Worm (Caenorhabditis elegans) whole organism, L1 larva: ENCODE measurements around the gene bra-1.

Source experiments
- C04F5.9 ChIP-seq: sonication (generic microtip); optimal IDR thresholded peaks from 2 replicates; lab custom pipeline; 2016; ENCODE audit warnings: missing genetic modification characterization, missing compliant biosample characterization
- F16B12.6 ChIP-seq: fragments of 150-350 bp; optimal IDR thresholded peaks from 2 replicates; lab custom pipeline; 2014; ENCODE audit warnings: missing biosample characterization, missing genetic modification characterization
- Y116A8C.19 ChIP-seq: sonication (generic microtip); optimal IDR thresholded peaks from 2 replicates; lab custom pipeline; 2016; ENCODE audit warnings: missing compliant biosample characterization, missing genetic modification characterization, borderline replicate concordance
- alr-1 ChIP-seq: fragments of 200-800 bp; sonication (Bioruptor generic); optimal IDR thresholded peaks from 2 replicates; lab custom pipeline; 2018; ENCODE audit warnings: borderline replicate concordance, mild to moderate bottlenecking, missing genetic modification characterization, missing compliant biosample characterization
- aly-2 ChIP-seq: fragments of 150-350 bp; optimal IDR thresholded peaks from 2 replicates; lab custom pipeline; 2014; ENCODE audit warnings: missing biosample characterization, missing genetic modification characterization
- ama-1 ChIP-seq: fragments of 150-350 bp; optimal IDR thresholded peaks from 2 replicates; lab custom pipeline; 2014
- ceh-88 ChIP-seq: fragments of 200-800 bp; sonication (Bioruptor generic); IDR thresholded peaks from 2 replicates; pipeline ENCODE4 v1.3.6; 2022; ENCODE audit warnings: missing genetic modification characterization, missing compliant biosample characterization
- dsc-1 ChIP-seq: sonication (generic microtip); optimal IDR thresholded peaks from 2 replicates; lab custom pipeline; 2016; ENCODE audit warnings: mild to moderate bottlenecking, missing genetic modification characterization, missing compliant biosample characterization
- efl-1 ChIP-seq, 4 experiments: fragments of 150-350 bp; optimal IDR thresholded peaks in 3 of 4; peaks in 1 of 4; 1 replicate in 1 of 4; 2 replicates in 3 of 4; lab custom pipeline; 2014; ENCODE audit warnings: missing biosample characterization in 2 of 4, missing genetic modification characterization in 2 of 4, missing genetic modification reagents in 2 of 4
- egl-13 ChIP-seq: sonication (generic microtip); optimal IDR thresholded peaks from 2 replicates; lab custom pipeline; 2016; ENCODE audit warnings: missing genotype, missing genetic modification reagents, missing genetic modification characterization, missing compliant biosample characterization
- egl-27 ChIP-seq, 2 experiments: fragments of 150-350 bp in 1 of 2; sonication (generic microtip); optimal IDR thresholded peaks; 3 replicates each; lab custom pipeline; 2017 to 2018; ENCODE audit warnings: missing biosample characterization in 2 of 2, missing genetic modification characterization in 2 of 2, missing genetic modification reagents in 2 of 2
- elt-3 ChIP-seq, 6 experiments: fragments of 150-350 bp in 1 of 6; sonication (generic microtip); optimal IDR thresholded peaks; 2 replicates each; lab custom pipeline; 2017 to 2018; ENCODE audit warnings: missing biosample characterization in 6 of 6, missing genetic modification characterization in 6 of 6, inconsistent platforms in 1 of 6
- fkh-8 ChIP-seq: sonication (generic microtip); optimal IDR thresholded peaks from 2 replicates; lab custom pipeline; 2016; ENCODE audit warnings: mild to moderate bottlenecking, missing genetic modification characterization, missing compliant biosample characterization
- fos-1 ChIP-seq: fragments of 150-350 bp; optimal IDR thresholded peaks from 2 replicates; lab custom pipeline; 2014; ENCODE audit warnings: missing biosample characterization, missing genetic modification characterization
- hlh-17 ChIP-seq: fragments of 200-800 bp; sonication (Bioruptor generic); optimal IDR thresholded peaks from 2 replicates; lab custom pipeline; 2018; ENCODE audit warnings: missing genetic modification characterization, mild to moderate bottlenecking, missing compliant biosample characterization, moderate library complexity, borderline replicate concordance
- irx-1 ChIP-seq: sonication (generic microtip); optimal IDR thresholded peaks from 2 replicates; lab custom pipeline; 2016; ENCODE audit warnings: missing genetic modification characterization, missing compliant biosample characterization
- jun-1 ChIP-seq: fragments of 150-350 bp; optimal IDR thresholded peaks from 2 replicates; lab custom pipeline; 2014; ENCODE audit warnings: missing biosample characterization, missing genetic modification reagents, missing genetic modification characterization
- lin-13 ChIP-seq: fragments of 150-350 bp; optimal IDR thresholded peaks from 2 replicates; lab custom pipeline; 2014; ENCODE audit warnings: missing biosample characterization, missing genetic modification reagents, missing genetic modification characterization
- lin-14 ChIP-seq: fragments of 200-800 bp; sonication (Bioruptor generic); optimal IDR thresholded peaks from 2 replicates; lab custom pipeline; 2018; ENCODE audit warnings: mild to moderate bottlenecking, missing genetic modification characterization, moderate library complexity, missing compliant biosample characterization
- lin-15B ChIP-seq: fragments of 150-350 bp; sonication (generic microtip); optimal IDR thresholded peaks from 3 replicates; lab custom pipeline; 2014; ENCODE audit warnings: missing biosample characterization, missing genetic modification characterization
- lir-3 ChIP-seq: sonication (generic microtip); optimal IDR thresholded peaks from 2 replicates; lab custom pipeline; 2016; ENCODE audit warnings: mild to moderate bottlenecking, missing genetic modification characterization, moderate library complexity, missing compliant biosample characterization; ENCODE audit not compliant: poor library complexity
- lsy-2 ChIP-seq, 2 experiments: fragments of 150-350 bp; optimal IDR thresholded peaks; 2 replicates each; lab custom pipeline; 2014; ENCODE audit warnings: missing biosample characterization in 2 of 2, missing genetic modification characterization in 2 of 2
- mef-2 ChIP-seq: fragments of 150-350 bp; optimal IDR thresholded peaks from 2 replicates; lab custom pipeline; 2014; ENCODE audit warnings: missing biosample characterization, missing genetic modification characterization
- mep-1 ChIP-seq: fragments of 150-350 bp; optimal IDR thresholded peaks from 2 replicates; lab custom pipeline; 2014; ENCODE audit warnings: missing biosample characterization, missing genetic modification characterization
- nhr-19 ChIP-seq: fragments of 200-800 bp; sonication (Bioruptor generic); conservative IDR thresholded peaks from 2 replicates; pipeline ENCODE4 v1.3.6; 2022; ENCODE audit warnings: missing genetic modification characterization, missing compliant biosample characterization
- nhr-237 ChIP-seq: fragments of 150-350 bp; optimal IDR thresholded peaks from 2 replicates; lab custom pipeline; 2014; ENCODE audit warnings: missing biosample characterization, missing genetic modification characterization
- nhr-28 ChIP-seq: fragments of 150-350 bp; optimal IDR thresholded peaks from 2 replicates; lab custom pipeline; 2014; ENCODE audit warnings: missing biosample characterization, missing genetic modification characterization
- nhr-47 ChIP-seq: sonication (generic microtip); optimal IDR thresholded peaks from 2 replicates; lab custom pipeline; 2016; ENCODE audit warnings: mild to moderate bottlenecking, missing genetic modification characterization, moderate library complexity, missing compliant biosample characterization
- nhr-76 ChIP-seq: sonication (generic microtip); optimal IDR thresholded peaks from 2 replicates; lab custom pipeline; 2017; ENCODE audit warnings: missing biosample characterization, missing genetic modification characterization
- nhr-85 ChIP-seq: sonication (generic microtip); peaks from one replicate; lab custom pipeline; 2016; ENCODE audit warnings: missing genetic modification characterization, inconsistent platforms, missing compliant biosample characterization
- pag-3 ChIP-seq: sonication (generic microtip); optimal IDR thresholded peaks from 2 replicates; lab custom pipeline; 2017; ENCODE audit warnings: missing genetic modification characterization, mild to moderate bottlenecking, missing compliant biosample characterization, antibody characterized with exemption, borderline replicate concordance; ENCODE audit not compliant: insufficient read depth
- pax-3 ChIP-seq: fragments of 200-800 bp; sonication (Bioruptor generic); optimal IDR thresholded peaks from 2 replicates; lab custom pipeline; 2018; ENCODE audit warnings: mild to moderate bottlenecking, missing genetic modification characterization, moderate library complexity, missing compliant biosample characterization
- pqm-1 ChIP-seq: sonication (generic microtip); optimal IDR thresholded peaks from 3 replicates; lab custom pipeline; 2017; ENCODE audit warnings: missing biosample characterization, missing genetic modification characterization
- rnt-1 ChIP-seq: sonication (generic microtip); optimal IDR thresholded peaks from 2 replicates; lab custom pipeline; 2016; ENCODE audit warnings: mild to moderate bottlenecking, missing genetic modification characterization, moderate library complexity, missing compliant biosample characterization
- skn-1 ChIP-seq: fragments of 150-350 bp; optimal IDR thresholded peaks from 2 replicates; lab custom pipeline; 2014; ENCODE audit warnings: missing biosample characterization, missing genetic modification characterization
- snpc-4 ChIP-seq: fragments of 150-350 bp; optimal IDR thresholded peaks from 2 replicates; lab custom pipeline; 2014; ENCODE audit warnings: missing biosample characterization, missing genetic modification characterization
- sox-4 ChIP-seq: sonication (generic microtip); optimal IDR thresholded peaks from 2 replicates; lab custom pipeline; 2016; ENCODE audit warnings: missing genetic modification characterization, missing compliant biosample characterization
- sptf-1 ChIP-seq: fragments of 150-350 bp; optimal IDR thresholded peaks from 2 replicates; lab custom pipeline; 2014; ENCODE audit warnings: missing biosample characterization, missing genetic modification characterization
- tbx-2 ChIP-seq: sonication (generic microtip); optimal IDR thresholded peaks from 2 replicates; lab custom pipeline; 2016; ENCODE audit warnings: missing genetic modification characterization, missing compliant biosample characterization
- unc-30 ChIP-seq: sonication (generic microtip); optimal IDR thresholded peaks from 2 replicates; lab custom pipeline; 2017; ENCODE audit warnings: missing biosample characterization, missing genetic modification characterization
- unc-98 ChIP-seq: fragments of 200-800 bp; sonication (Bioruptor generic); IDR thresholded peaks from 2 replicates; pipeline ENCODE4 v1.3.6; 2022; ENCODE audit warnings: missing genetic modification characterization, missing compliant biosample characterization
- vab-15 ChIP-seq: sonication (generic microtip); optimal IDR thresholded peaks from 2 replicates; lab custom pipeline; 2017; ENCODE audit warnings: missing genotype, mild to moderate bottlenecking, missing genetic modification characterization, missing compliant biosample characterization
- xbp-1 ChIP-seq: sonication (generic microtip); optimal IDR thresholded peaks from 2 replicates; lab custom pipeline; 2016; ENCODE audit warnings: missing genetic modification characterization, missing compliant biosample characterization
- ztf-11 ChIP-seq, 2 experiments: sonication (generic microtip); optimal IDR thresholded peaks; 2 replicates each; lab custom pipeline; 2016 to 2017; ENCODE audit warnings: missing genetic modification characterization in 2 of 2, missing biosample characterization in 1 of 2, missing compliant biosample characterization in 1 of 2

bra-1 gene

DNA sequence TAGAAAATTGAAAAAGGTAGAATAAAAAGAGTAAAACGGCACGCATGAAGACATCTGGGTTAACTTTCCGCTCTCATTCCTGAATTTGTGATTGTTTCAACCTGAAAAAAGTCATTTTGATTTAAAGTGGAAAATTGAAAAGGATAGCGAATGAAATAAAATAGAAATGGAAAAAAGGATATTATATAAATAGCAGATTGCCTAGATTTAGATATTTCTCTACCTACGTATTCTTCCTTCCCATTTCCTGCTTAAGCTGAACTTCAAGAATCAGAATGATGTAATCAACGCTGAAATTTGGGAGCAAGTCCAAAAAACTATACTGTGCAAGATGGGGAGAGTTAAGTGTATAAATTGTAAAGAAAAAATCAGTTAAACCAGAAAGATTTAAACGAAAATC, 28.4 kb upstream of the bra-1 start, which contains the start of gene R01E6.7 (continued):
- no peak for TF ChIP-seq elt-3 (tag; optimal IDR thresholded peaks at IDR 0.05; lab: Kevin White, UChicago)
- no peak for TF ChIP-seq xbp-1 (tag; lab: Kevin White, UChicago)
- TF ChIP-seq rnt-1 (tag; lab: Kevin White, UChicago), result no peak
- TF ChIP-seq C04F5.9 (tag; lab: Kevin White, UChicago), result no peak
- TF ChIP-seq ztf-11 (tag; optimal IDR thresholded peaks at IDR 0.05; lab: Kevin White, UChicago), result no peak
- TF ChIP-seq, all 84 proteins: peak for 0

DNA sequence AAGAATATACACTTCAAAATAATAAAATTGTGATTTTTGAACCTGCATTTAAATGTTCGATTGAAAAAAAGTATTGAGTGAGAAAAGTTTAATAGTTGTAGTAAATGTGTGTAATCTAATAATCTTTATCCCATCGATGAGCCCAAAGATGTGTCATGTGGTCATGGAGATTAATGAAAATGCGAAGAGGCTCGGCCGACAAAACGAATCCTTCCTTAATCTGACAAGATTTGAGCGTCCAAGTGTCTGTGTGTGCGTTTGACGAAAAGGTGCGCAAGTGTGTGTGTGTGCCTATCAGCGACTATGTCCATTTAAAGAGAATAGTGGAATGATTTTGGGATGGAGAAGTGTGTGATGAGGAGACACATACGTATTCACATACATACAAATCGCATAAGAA, 24.2 kb upstream of the bra-1 start:
- peak; percentile 92 for TF ChIP-seq dsc-1 (tag; lab: Kevin White, UChicago)
- no peak for TF ChIP-seq ceh-88 (GFP tag; lab: Robert Waterston, UW)
- TF ChIP-seq lsy-2 (tag; optimal IDR thresholded peaks at IDR 0.05; lab: Kevin White, UChicago), result no peak
- TF ChIP-seq sptf-1 (tag; lab: Kevin White, UChicago), result no peak
- TF ChIP-seq lir-3 (tag; lab: Kevin White, UChicago), result no peak
- TF ChIP-seq lin-14 (GFP tag; lab: Kevin White, UChicago), result no peak
- TF ChIP-seq lin-15B, result no peak
- no peak for TF ChIP-seq alr-1
- no peak for TF ChIP-seq pqm-1
- peak; percentile 6 for TF ChIP-seq fkh-8 (tag; lab: Kevin White, UChicago)
- peak; percentile 28 for TF ChIP-seq sox-4
- TF ChIP-seq egl-27 (tag; optimal IDR thresholded peaks at IDR 0.05; lab: Kevin White, UChicago), result no peak
- no peak for TF ChIP-seq lin-13 (GFP tag; lab: Kevin White, UChicago)
- no peak for TF ChIP-seq fos-1 (tag; lab: Kevin White, UChicago)
- no peak for TF ChIP-seq vab-15 (tag; lab: Kevin White, UChicago)
- TF ChIP-seq pax-3 (tag; lab: Kevin White, UChicago), result peak; percentile 34
- no peak for TF ChIP-seq aly-2
- TF ChIP-seq Y116A8C.19 (tag; lab: Kevin White, UChicago), result no peak
- TF ChIP-seq unc-30, result no peak
- TF ChIP-seq nhr-237 (tag; lab: Kevin White, UChicago), result no peak
- no peak for TF ChIP-seq ama-1
- TF ChIP-seq mep-1, result no peak
- no peak for TF ChIP-seq skn-1
- TF ChIP-seq nhr-47 (tag; lab: Kevin White, UChicago), result peak; percentile 6
- no peak for TF ChIP-seq F16B12.6
- TF ChIP-seq egl-13 (tag; lab: Kevin White, UChicago), result peak; percentile 17
- TF ChIP-seq unc-98 (GFP tag; lab: Robert Waterston, UW), result no peak
- TF ChIP-seq nhr-19, result no peak
- no peak for TF ChIP-seq snpc-4 (tag; lab: Kevin White, UChicago)
- TF ChIP-seq irx-1 (tag; lab: Kevin White, UChicago), result no peak

DNA sequence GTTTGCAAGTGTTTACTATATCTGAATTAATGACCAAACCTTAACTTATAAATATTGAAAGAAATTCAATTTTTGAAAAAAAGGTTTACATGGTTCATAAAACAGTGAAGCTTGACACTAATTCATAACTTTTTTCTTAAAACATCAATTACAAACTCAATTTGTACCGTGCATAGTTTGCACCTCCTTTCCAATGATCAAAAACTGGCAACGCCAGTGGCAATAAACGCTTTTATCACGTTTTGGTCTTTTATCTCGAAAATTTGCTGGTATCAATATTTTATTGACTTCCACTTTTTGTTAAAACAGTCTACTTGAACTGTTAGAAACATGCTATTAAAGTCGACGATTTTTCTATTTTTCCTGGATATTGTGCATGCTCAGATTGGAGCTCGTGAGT, 19.8 kb upstream of the bra-1 start, which contains the start of gene F54B11.11:
Gene F54B11.11 (plus strand): TSS at position 301 of the 400 bp plus-strand sequence.
- TF ChIP-seq nhr-85 (tag; lab: Kevin White, UChicago) (peak; percentile 33), efl-1 (optimal IDR thresholded peaks at IDR 0.05; lab: Kevin White, UChicago) (no peak), efl-1 (GFP tag; optimal IDR thresholded peaks at IDR 0.05 in 1 of 2; lab: Kevin White, UChicago) (no peak)
- TF ChIP-seq, all 84 proteins: peak for 1

DNA sequence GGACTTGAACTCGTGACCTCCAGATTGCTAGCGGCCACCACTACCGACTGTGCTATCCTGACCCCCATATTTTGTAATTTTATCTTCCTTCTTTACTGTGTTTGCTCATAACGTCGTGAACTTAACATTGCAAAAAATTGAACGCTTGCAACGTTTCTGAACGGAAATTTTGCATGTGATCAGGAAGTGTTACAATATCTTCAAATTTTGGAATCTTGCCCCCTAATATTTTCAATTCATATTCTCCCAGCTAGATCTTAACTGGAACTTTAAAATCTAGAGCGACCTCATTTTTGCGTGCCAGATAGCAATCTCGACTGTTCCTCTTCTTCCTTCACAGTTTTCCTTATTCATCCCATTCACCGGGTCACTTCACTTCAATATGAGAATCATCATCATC, 16.4 kb upstream of the bra-1 start, which contains the start of gene F54B11.10:
Gene F54B11.10 (plus strand): TSS at position 301 of the 400 bp plus-strand sequence.
- TF ChIP-seq nhr-76 (tag; lab: Kevin White, UChicago) (no peak), efl-1 (optimal IDR thresholded peaks at IDR 0.05; lab: Kevin White, UChicago) (no peak), efl-1 (GFP tag; optimal IDR thresholded peaks at IDR 0.05 in 1 of 2; lab: Kevin White, UChicago) (no peak), tbx-2 (tag; lab: Kevin White, UChicago) (no peak), nhr-28 (no peak), pag-3 (tag; lab: Kevin White, UChicago) (no peak), mef-2 (tag; lab: Kevin White, UChicago) (no peak), hlh-17 (GFP tag; lab: Kevin White, UChicago) (no peak), jun-1 (no peak), vab-15 (tag; lab: Kevin White, UChicago) (no peak)
